Fruit fly (Drosophila melanogaster) whole organism, embryonic: ENCODE results near the gene CG7650.
A peak's percentile ranks its signal among the peaks of the same experiment; 100 is the strongest.

Experiments used
- ATbp ChIP-seq: fragments of 200-800 bp; sonication (Bioruptor generic); optimal IDR thresholded peaks from 2 replicates; lab custom pipeline; 2017; ENCODE audit warnings: missing biosample characterization, mild to moderate bottlenecking, missing genetic modification characterization, missing genetic modification reagents
- Atf3 ChIP-seq: fragments of 200-800 bp; sonication (Bioruptor generic); optimal IDR thresholded peaks from 3 replicates; lab custom pipeline; 2016; ENCODE audit warnings: missing biosample characterization, missing genetic modification characterization
- Atf6 ChIP-seq: fragments of 200-800 bp; sonication (Bioruptor generic); IDR thresholded peaks from 2 replicates; pipeline ENCODE4 v1.3.6; 2022; ENCODE audit warnings: missing biosample characterization, missing genetic modification characterization
- Blimp-1 ChIP-seq: fragments of 200-800 bp; sonication (Bioruptor generic); optimal IDR thresholded peaks from 3 replicates; lab custom pipeline; 2018; ENCODE audit warnings: missing biosample characterization, missing genetic modification characterization, mild to moderate bottlenecking, moderate library complexity, missing genetic modification reagents
- CG10321 ChIP-seq: fragments of 200-800 bp; sonication (Bioruptor generic); IDR thresholded peaks from 2 replicates; pipeline ENCODE4 v1.3.6; 2022; ENCODE audit warnings: missing biosample characterization, missing genetic modification characterization
- CG11247 ChIP-seq: fragments of 200-800 bp; sonication (Bioruptor generic); IDR thresholded peaks from 2 replicates; pipeline ENCODE4 v1.3.6; 2022; ENCODE audit warnings: missing biosample characterization, missing genetic modification characterization
- CG12236 ChIP-seq: fragments of 200-800 bp; sonication (Bioruptor generic); optimal IDR thresholded peaks from 2 replicates; lab custom pipeline; 2016; ENCODE audit warnings: missing biosample characterization, missing genetic modification characterization
- CG12744 ChIP-seq: fragments of 200-800 bp; sonication (Bioruptor generic); optimal IDR thresholded peaks from 2 replicates; lab custom pipeline; 2016; ENCODE audit warnings: missing biosample characterization, missing genetic modification characterization
- CG14014 ChIP-seq: fragments of 200-800 bp; sonication (Bioruptor generic); IDR thresholded peaks from 2 replicates; pipeline ENCODE4 v1.3.6; 2022; ENCODE audit warnings: missing biosample characterization, missing genetic modification characterization
- CG14050 ChIP-seq: fragments of 200-800 bp; sonication (Bioruptor generic); IDR thresholded peaks from 3 replicates; pipeline ENCODE4 v1.3.6; 2022; ENCODE audit warnings: missing biosample characterization, missing genetic modification characterization
- CG18262 ChIP-seq: fragments of 200-800 bp; optimal IDR thresholded peaks from 3 replicates; lab custom pipeline; 2019; ENCODE audit warnings: missing biosample characterization, mild to moderate bottlenecking, missing genetic modification characterization, moderate library complexity
- CG18764 ChIP-seq: fragments of 200-800 bp; sonication (Bioruptor generic); optimal IDR thresholded peaks from 3 replicates; lab custom pipeline; 2016; ENCODE audit warnings: missing biosample characterization, missing genetic modification characterization
- CG2120 ChIP-seq: fragments of 200-800 bp; sonication (Bioruptor generic); optimal IDR thresholded peaks from 3 replicates; lab custom pipeline; 2016; ENCODE audit warnings: missing biosample characterization, missing genetic modification characterization
- CG2875 ChIP-seq: fragments of 200-800 bp; sonication (Bioruptor generic); optimal IDR thresholded peaks from 2 replicates; lab custom pipeline; 2017; ENCODE audit warnings: missing biosample characterization, mild to moderate bottlenecking, missing genetic modification characterization, missing genetic modification reagents
- CG30403 ChIP-seq: fragments of 200-800 bp; sonication (Bioruptor generic); optimal IDR thresholded peaks from 3 replicates; lab custom pipeline; 2016; ENCODE audit warnings: missing biosample characterization, missing genetic modification characterization
- CG3995 ChIP-seq: fragments of 200-800 bp; sonication (Bioruptor generic); optimal IDR thresholded peaks from 3 replicates; lab custom pipeline; 2016; ENCODE audit warnings: missing biosample characterization, missing genetic modification characterization
- CG4617 ChIP-seq: fragments of 200-800 bp; sonication (Bioruptor generic); optimal IDR thresholded peaks from 3 replicates; lab custom pipeline; 2016; ENCODE audit warnings: missing biosample characterization, missing genetic modification characterization, borderline replicate concordance
- CG6791 ChIP-seq: fragments of 200-800 bp; sonication (Bioruptor generic); IDR thresholded peaks from 3 replicates; pipeline ENCODE4 v1.3.6; 2022; ENCODE audit warnings: missing biosample characterization, missing genetic modification characterization; ENCODE audit not compliant: partially characterized antibody
- CG6854 ChIP-seq: fragments of 200-800 bp; sonication (Bioruptor generic); optimal IDR thresholded peaks from 3 replicates; lab custom pipeline; 2017; ENCODE audit warnings: missing biosample characterization, mild to moderate bottlenecking, missing genetic modification characterization
- CG8924 ChIP-seq: fragments of 200-800 bp; optimal IDR thresholded peaks from 3 replicates; lab custom pipeline; 2019; ENCODE audit warnings: missing biosample characterization, mild to moderate bottlenecking, missing genetic modification characterization, moderate library complexity
- CTCF ChIP-seq: fragments of 200-800 bp; sonication (Bioruptor generic); optimal IDR thresholded peaks from 2 replicates; lab custom pipeline; 2017; ENCODE audit warnings: missing biosample characterization, mild to moderate bottlenecking, missing genetic modification characterization, moderate library complexity
- D ChIP-seq, 2 experiments: fragments of 200-800 bp in 1 of 2; fragments of >200 bp in 1 of 2; sonication (Bioruptor generic) in 1 of 2; optimal IDR thresholded peaks; 2 replicates in 1 of 2; 3 replicates in 1 of 2; lab custom pipeline; 2017; ENCODE audit warnings: mild to moderate bottlenecking in 1 of 2, missing biosample characterization in 1 of 2, missing genetic modification characterization in 1 of 2, missing genetic modification reagents in 1 of 2
- Dbx ChIP-seq: fragments of 200-800 bp; sonication (Bioruptor generic); IDR thresholded peaks from 3 replicates; pipeline ENCODE4 v1.3.6; 2022; ENCODE audit warnings: missing biosample characterization, missing genetic modification characterization
- Fer3 ChIP-seq: fragments of 200-800 bp; sonication (Bioruptor generic); optimal IDR thresholded peaks from 2 replicates; lab custom pipeline; 2018; ENCODE audit warnings: missing biosample characterization, mild to moderate bottlenecking, missing genetic modification characterization, moderate library complexity
- HLH3B ChIP-seq: fragments of 200-800 bp; sonication (Bioruptor generic); IDR thresholded peaks from 2 replicates; pipeline ENCODE4 v1.3.6; 2022; ENCODE audit warnings: missing biosample characterization, missing genetic modification characterization
- Hand ChIP-seq: fragments of 200-800 bp; sonication (Bioruptor generic); optimal IDR thresholded peaks from 2 replicates; lab custom pipeline; 2017; ENCODE audit warnings: mild to moderate bottlenecking, missing biosample characterization, missing genetic modification reagents, missing genetic modification characterization
- Hr3 ChIP-seq: fragments of 200-800 bp; sonication (Bioruptor generic); optimal IDR thresholded peaks from 3 replicates; lab custom pipeline; 2016; ENCODE audit warnings: missing biosample characterization, missing genetic modification characterization
- MESR4 ChIP-seq: fragments of 200-800 bp; sonication (Bioruptor generic); optimal IDR thresholded peaks from 2 replicates; lab custom pipeline; 2018; ENCODE audit warnings: missing biosample characterization, mild to moderate bottlenecking, missing genetic modification characterization, moderate library complexity
- Oli ChIP-seq: fragments of 200-800 bp; sonication (Bioruptor generic); optimal IDR thresholded peaks from 2 replicates; lab custom pipeline; 2018; ENCODE audit warnings: missing biosample characterization, mild to moderate bottlenecking, missing genetic modification characterization, moderate library complexity
- Sox100B ChIP-seq: fragments of 200-800 bp; sonication (Bioruptor generic); optimal IDR thresholded peaks from 3 replicates; lab custom pipeline; 2018; ENCODE audit warnings: missing biosample characterization, mild to moderate bottlenecking, missing genetic modification characterization
- ac ChIP-seq: fragments of 200-800 bp; sonication (Bioruptor generic); optimal IDR thresholded peaks from 3 replicates; lab custom pipeline; 2017; ENCODE audit warnings: missing biosample characterization, mild to moderate bottlenecking, missing genetic modification characterization
- chinmo ChIP-seq: fragments of 200-800 bp; sonication (Bioruptor generic); IDR thresholded peaks from 4 replicates; pipeline ENCODE4 v1.3.6; 2022; ENCODE audit warnings: missing biosample characterization, missing genetic modification characterization; ENCODE audit not compliant: partially characterized antibody
- cwo ChIP-seq: fragments of 200-800 bp; sonication (Bioruptor generic); optimal IDR thresholded peaks from 3 replicates; lab custom pipeline; 2017; ENCODE audit warnings: missing biosample characterization, missing genetic modification characterization, mild to moderate bottlenecking, moderate library complexity, missing genetic modification reagents
- dan ChIP-seq: fragments of 200-800 bp; sonication (Bioruptor generic); IDR thresholded peaks from 2 replicates; pipeline ENCODE4 v1.3.6; 2022; ENCODE audit warnings: missing biosample characterization, missing genetic modification characterization
- dpn ChIP-seq, 2 experiments: fragments of 200-800 bp; sonication (Bioruptor generic); optimal IDR thresholded peaks; 3 replicates each; lab custom pipeline; 2016; ENCODE audit warnings: missing biosample characterization in 2 of 2, missing genetic modification characterization in 2 of 2
- emc ChIP-seq: fragments of 200-800 bp; sonication (Bioruptor generic); optimal IDR thresholded peaks from 2 replicates; lab custom pipeline; 2016; ENCODE audit warnings: missing biosample characterization, missing genetic modification characterization
- gcm ChIP-seq: fragments of 200-800 bp; sonication (Bioruptor generic); optimal IDR thresholded peaks from 2 replicates; lab custom pipeline; 2019; ENCODE audit warnings: missing biosample characterization, mild to moderate bottlenecking, missing genetic modification characterization, moderate library complexity
- gem ChIP-seq: fragments of 200-800 bp; sonication (Bioruptor generic); optimal IDR thresholded peaks from 2 replicates; lab custom pipeline; 2019; ENCODE audit warnings: missing biosample characterization, mild to moderate bottlenecking, missing genetic modification characterization, moderate library complexity
- gfzf ChIP-seq: fragments of 200-800 bp; sonication (Bioruptor generic); optimal IDR thresholded peaks from 2 replicates; lab custom pipeline; 2016; ENCODE audit warnings: missing biosample characterization, mild to moderate bottlenecking, missing genetic modification characterization, moderate library complexity
- inv ChIP-seq: fragments of 200-800 bp; sonication (Bioruptor generic); IDR thresholded peaks from 2 replicates; pipeline ENCODE4 v1.3.6; 2022; ENCODE audit warnings: missing biosample characterization, missing genetic modification characterization; ENCODE audit not compliant: partially characterized antibody
- klu ChIP-seq: fragments of 200-800 bp; sonication (Bioruptor generic); IDR thresholded peaks from 2 replicates; pipeline ENCODE4 v1.3.6; 2022; ENCODE audit warnings: missing biosample characterization, missing genetic modification characterization
- lilli ChIP-seq: fragments of 200-800 bp; sonication (Bioruptor generic); optimal IDR thresholded peaks from 3 replicates; lab custom pipeline; 2016; ENCODE audit warnings: missing biosample characterization, missing genetic modification characterization
- lola ChIP-seq, 3 experiments: fragments of >200 bp in 2 of 3; fragments of 200-800 bp in 1 of 3; sonication (Bioruptor generic) in 1 of 3; optimal IDR thresholded peaks; 2 replicates each; lab custom pipeline; 2017 to 2019; ENCODE audit warnings: missing biosample characterization in 3 of 3, missing genetic modification characterization in 3 of 3, mild to moderate bottlenecking in 1 of 3, moderate library complexity in 1 of 3
- org-1 ChIP-seq: fragments of 200-800 bp; sonication (Bioruptor generic); optimal IDR thresholded peaks from 2 replicates; lab custom pipeline; 2017; ENCODE audit warnings: missing biosample characterization, missing genetic modification characterization
- rib ChIP-seq: fragments of 200-800 bp; sonication (Bioruptor generic); IDR thresholded peaks from 2 replicates; pipeline ENCODE4 v1.3.6; 2022; ENCODE audit warnings: missing biosample characterization, missing genetic modification characterization
- tgo ChIP-seq: fragments of 200-800 bp; sonication (Bioruptor generic); IDR thresholded peaks from 3 replicates; pipeline ENCODE4 v1.3.6; 2022; ENCODE audit warnings: missing biosample characterization, missing genetic modification characterization
- vvl ChIP-seq: fragments of 200-800 bp; sonication (Bioruptor generic); IDR thresholded peaks from 2 replicates; pipeline ENCODE4 v1.3.6; 2022; ENCODE audit warnings: missing biosample characterization, missing genetic modification characterization
- wdn ChIP-seq: fragments of 200-800 bp; sonication (Bioruptor generic); IDR thresholded peaks from 2 replicates; pipeline ENCODE4 v1.3.6; 2022; ENCODE audit warnings: missing biosample characterization, missing genetic modification characterization
- yki ChIP-seq: fragments of >200 bp; optimal IDR thresholded peaks from 3 replicates; lab custom pipeline; 2018
- zen2 ChIP-seq: fragments of 200-800 bp; sonication (Bioruptor generic); IDR thresholded peaks from 3 replicates; pipeline ENCODE4 v1.3.6; 2022; ENCODE audit warnings: missing biosample characterization, missing genetic modification characterization; ENCODE audit not compliant: partially characterized antibody
- zfh1 ChIP-seq: fragments of 200-800 bp; sonication (Bioruptor generic); IDR thresholded peaks from 3 replicates; pipeline ENCODE4 v1.3.6; 2022; ENCODE audit warnings: missing biosample characterization, missing genetic modification characterization

Gene CG7650

dm6 chr3L:15595175-15595724 lies 14.9 kb downstream of the CG7650 start (continued):
- TF ChIP-seq Sox100B (GFP tag; lab: Kevin White, UChicago), result no peak
- no peak for TF ChIP-seq CG6854
- TF ChIP-seq CG14050 (GFP tag; lab: Robert Waterston, UW), result 0 out of 3 replicates have a peak, but pooled peaks have one; percentile 27
- TF ChIP-seq inv (GFP tag; lab: Robert Waterston, UW), result no peak
- TF ChIP-seq CG18262 (tag; lab: Kevin White, UChicago), result peak; percentile 22
- no peak for TF ChIP-seq yki
- TF ChIP-seq MESR4, result no peak
- no peak for TF ChIP-seq cwo
- no peak for TF ChIP-seq vvl (GFP tag; lab: Robert Waterston, UW)
- peak; percentile 10 for TF ChIP-seq CG8924 (tag; lab: Kevin White, UChicago)
- TF ChIP-seq Atf3 (GFP tag; lab: Kevin White, UChicago), result no peak
- no peak for TF ChIP-seq CG18764 (GFP tag; lab: Kevin White, UChicago)
- no peak for TF ChIP-seq rib (GFP tag; lab: Robert Waterston, UW)
- TF ChIP-seq CG6791 (GFP tag; lab: Robert Waterston, UW), result no peak
- no peak for TF ChIP-seq gfzf (GFP tag; lab: Kevin White, UChicago)
- peak; percentile 42 for TF ChIP-seq CG2120 (GFP tag; lab: Kevin White, UChicago)
- TF ChIP-seq HLH3B (GFP tag; lab: Robert Waterston, UW), result no peak
- no peak for TF ChIP-seq Hand (GFP tag; lab: Kevin White, UChicago)
- no peak for TF ChIP-seq org-1 (GFP tag; lab: Kevin White, UChicago)
- TF ChIP-seq Blimp-1 (GFP tag; lab: Kevin White, UChicago), result peak; percentile 9
- TF ChIP-seq dan (GFP tag; lab: Robert Waterston, UW), result no peak
- no peak for TF ChIP-seq lola (GFP tag; optimal IDR thresholded peaks at IDR 0.05; lab: Kevin White, UChicago)
- TF ChIP-seq CG30403 (GFP tag; lab: Kevin White, UChicago), result no peak
- no peak for TF ChIP-seq ac (GFP tag; lab: Kevin White, UChicago)
- no peak for TF ChIP-seq CG11247 (GFP tag; lab: Robert Waterston, UW)
- TF ChIP-seq D (optimal IDR thresholded peaks at IDR 0.05; lab: Kevin White, UChicago), result peak; percentile 9
- TF ChIP-seq D (GFP tag; optimal IDR thresholded peaks at IDR 0.05; lab: Kevin White, UChicago), result peak; percentile 7
- no peak for TF ChIP-seq Hr3 (GFP tag; lab: Kevin White, UChicago)
- TF ChIP-seq CTCF (GFP tag; lab: Kevin White, UChicago), result no peak
- TF ChIP-seq Dbx (GFP tag; lab: Robert Waterston, UW), result no peak
- no peak for TF ChIP-seq emc
- 0 out of 2 replicates have a peak, but pooled peaks have one; percentile 17 for TF ChIP-seq wdn (GFP tag; lab: Robert Waterston, UW)
- TF ChIP-seq Atf6 (GFP tag; lab: Robert Waterston, UW), result no peak
- TF ChIP-seq CG10321 (GFP tag; lab: Robert Waterston, UW), result no peak
- TF ChIP-seq zfh1, result 0 out of 3 replicates have a peak, but pooled peaks have one; percentile 34
- no peak for TF ChIP-seq CG3995 (GFP tag; lab: Kevin White, UChicago)
- no peak for TF ChIP-seq ATbp (GFP tag; lab: Kevin White, UChicago)
- TF ChIP-seq gcm, result no peak
- peak; percentile 31 for TF ChIP-seq gem (tag; lab: Kevin White, UChicago)
- TF ChIP-seq dpn (GFP tag; optimal IDR thresholded peaks at IDR 0.05; lab: Kevin White, UChicago), result no peak
- TF ChIP-seq CG2875 (GFP tag; lab: Kevin White, UChicago), result no peak
- TF ChIP-seq CG12236 (GFP tag; lab: Kevin White, UChicago), result no peak
- peak; percentile 30 for TF ChIP-seq Oli (tag; lab: Kevin White, UChicago)
- TF ChIP-seq zen2 (GFP tag; lab: Robert Waterston, UW), result no peak
- TF ChIP-seq lilli (GFP tag; lab: Kevin White, UChicago), result no peak
- no peak for TF ChIP-seq chinmo (GFP tag; lab: Robert Waterston, UW)
- TF ChIP-seq klu (GFP tag; lab: Robert Waterston, UW), result no peak
- no peak for TF ChIP-seq CG12744 (GFP tag; lab: Kevin White, UChicago)
- TF ChIP-seq CG14014 (GFP tag; lab: Robert Waterston, UW), result no peak
- TF ChIP-seq Fer3 (tag; lab: Kevin White, UChicago), result no peak
- TF ChIP-seq tgo (GFP tag; lab: Robert Waterston, UW), result no peak
- no peak for TF ChIP-seq CG4617
